Worm (Caenorhabditis elegans): ENCODE results near the gene srp-8.

Gene srp-8

DNA sequence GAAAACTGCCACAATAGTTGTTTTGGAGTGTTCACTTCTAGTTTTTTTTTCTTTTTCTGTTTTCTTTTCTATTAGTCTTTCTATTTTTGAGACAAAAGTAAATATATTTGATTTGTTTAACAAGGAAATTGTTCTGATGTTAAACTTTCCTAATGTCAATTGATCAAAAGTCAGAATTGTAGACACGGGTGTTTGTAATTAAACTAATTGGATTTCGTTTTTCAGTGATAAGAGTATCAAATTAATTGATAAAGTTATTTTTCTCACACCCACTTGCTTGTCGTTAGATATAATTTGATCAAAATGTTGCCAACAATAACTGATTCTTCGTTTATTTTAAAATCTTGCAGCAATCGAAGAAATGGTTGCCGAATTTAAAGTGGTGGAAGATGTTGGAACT is 20.3 kb upstream of the srp-8 start:
- TF ChIP-seq tbx-37 (GFP tag; conservative IDR thresholded peaks at IDR 0.05): no peak
- TF ChIP-seq hnd-1 (tag; optimal IDR thresholded peaks at IDR 0.05): no peak
- TF ChIP-seq ceh-36 (tag; optimal IDR thresholded peaks at IDR 0.05): no peak
- no peak for TF ChIP-seq pes-1 (GFP tag; IDR thresholded peaks at IDR 0.05)
- no peak for TF ChIP-seq F13C5.2 (tag; optimal IDR thresholded peaks at IDR 0.05)
- TF ChIP-seq ama-1 (optimal IDR thresholded peaks at IDR 0.05): no peak
- TF ChIP-seq hmg-4 (GFP tag; optimal IDR thresholded peaks at IDR 0.05): no peak
- TF ChIP-seq tbx-11 (GFP tag; IDR thresholded peaks at IDR 0.05): no peak
- no peak for TF ChIP-seq scrt-1 (GFP tag; IDR thresholded peaks at IDR 0.05)
- no peak for TF ChIP-seq sea-1 (GFP tag; conservative IDR thresholded peaks at IDR 0.05)
- TF ChIP-seq ceh-13 (GFP tag; optimal IDR thresholded peaks at IDR 0.05): no peak
- no peak for TF ChIP-seq hmbx-1 (tag; optimal IDR thresholded peaks at IDR 0.05)
- no peak for TF ChIP-seq flt-1 (GFP tag; IDR thresholded peaks at IDR 0.05)
- no peak for TF ChIP-seq B0310.2 (tag; optimal IDR thresholded peaks at IDR 0.05)
- no peak for TF ChIP-seq ets-7 (tag; optimal IDR thresholded peaks at IDR 0.05)
- no peak for TF ChIP-seq aly-1 (tag; optimal IDR thresholded peaks at IDR 0.05)
- no peak for TF ChIP-seq tra-4 (tag; optimal IDR thresholded peaks at IDR 0.05)

DNA sequence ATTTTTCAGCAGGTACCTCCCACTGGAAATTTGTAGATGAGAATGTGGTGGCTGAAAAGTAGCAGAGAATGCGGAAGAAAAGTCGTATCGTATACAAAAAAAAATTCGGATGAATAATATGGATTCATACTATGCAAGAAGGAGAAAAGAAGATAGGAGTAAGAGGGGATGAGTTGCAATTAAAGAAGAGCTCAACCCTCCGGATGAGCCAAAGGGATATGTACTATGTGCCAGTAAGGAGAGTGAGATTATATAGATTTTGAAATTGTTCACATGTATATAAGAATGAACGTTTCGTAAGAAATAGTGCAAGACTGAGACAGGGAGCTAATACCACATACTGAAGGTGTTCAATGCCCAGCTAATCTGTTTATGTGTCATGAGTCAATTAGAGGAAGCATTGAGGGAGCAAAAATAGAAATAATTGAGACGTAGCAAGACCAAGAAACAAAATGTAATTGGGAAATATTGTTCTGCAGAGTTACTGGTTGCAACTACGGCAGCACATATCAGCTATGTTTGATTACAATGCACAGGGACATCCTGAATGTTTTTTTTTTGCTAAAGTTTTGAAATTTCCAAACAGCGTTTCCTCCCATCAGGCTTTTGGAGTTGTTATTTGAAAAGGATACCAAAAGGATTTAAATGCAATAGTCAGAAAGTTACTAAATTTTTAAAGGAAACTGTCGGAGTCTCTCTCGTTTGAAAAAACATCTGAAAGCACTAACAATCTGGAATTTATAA is 15.1 kb upstream of the srp-8 start, which contains the start of gene F20D6.8:
F20D6.8 (minus strand) TSS at position 51 of the 744 bp plus-strand sequence.
- no peak for TF ChIP-seq hmg-4 (GFP tag; optimal IDR thresholded peaks at IDR 0.05)
- TF ChIP-seq scrt-1 (GFP tag; IDR thresholded peaks at IDR 0.05): no peak
- TF ChIP-seq sea-1 (GFP tag; conservative IDR thresholded peaks at IDR 0.05): no peak
- TF ChIP-seq ceh-36 (tag; optimal IDR thresholded peaks at IDR 0.05): no peak
- no peak for TF ChIP-seq tbx-11 (GFP tag; IDR thresholded peaks at IDR 0.05)
- TF ChIP-seq hmbx-1 (tag; optimal IDR thresholded peaks at IDR 0.05): no peak
- TF ChIP-seq ceh-13 (GFP tag; optimal IDR thresholded peaks at IDR 0.05): no peak
- no peak for TF ChIP-seq tra-4 (tag; optimal IDR thresholded peaks at IDR 0.05)
- TF ChIP-seq aly-1 (tag; optimal IDR thresholded peaks at IDR 0.05): no peak
- TF ChIP-seq ama-1 (optimal IDR thresholded peaks at IDR 0.05): no peak
- no peak for TF ChIP-seq B0310.2 (tag; optimal IDR thresholded peaks at IDR 0.05)
- TF ChIP-seq flt-1 (GFP tag; IDR thresholded peaks at IDR 0.05): no peak
- TF ChIP-seq tbx-37 (GFP tag; conservative IDR thresholded peaks at IDR 0.05): no peak
- TF ChIP-seq pes-1 (GFP tag; IDR thresholded peaks at IDR 0.05): no peak
- TF ChIP-seq ets-7 (tag; optimal IDR thresholded peaks at IDR 0.05): no peak
- no peak for TF ChIP-seq F13C5.2 (tag; optimal IDR thresholded peaks at IDR 0.05)
- TF ChIP-seq hnd-1 (tag; optimal IDR thresholded peaks at IDR 0.05): no peak

DNA sequence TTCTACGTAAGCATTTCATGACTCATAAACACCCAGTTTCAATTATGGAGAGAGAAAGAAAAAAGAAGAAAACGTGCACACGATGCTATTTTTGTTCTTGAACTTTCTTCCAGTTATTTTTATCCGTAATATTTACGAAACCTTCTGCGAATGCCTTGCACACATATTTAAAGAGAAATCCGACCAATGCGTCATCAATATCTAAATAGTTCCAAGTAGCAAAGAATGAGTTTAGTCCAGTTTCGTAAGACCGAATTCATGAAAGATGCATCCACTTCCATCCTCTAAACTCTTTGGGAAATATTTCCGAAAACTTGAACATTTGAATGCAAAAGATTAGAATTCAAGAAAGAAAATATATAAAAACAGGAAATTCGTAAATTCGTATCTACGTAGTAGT is 14.3 kb upstream of the srp-8 start:
- TF ChIP-seq sea-1 (GFP tag; conservative IDR thresholded peaks at IDR 0.05) (no peak), hnd-1 (tag; optimal IDR thresholded peaks at IDR 0.05) (no peak)

DNA sequence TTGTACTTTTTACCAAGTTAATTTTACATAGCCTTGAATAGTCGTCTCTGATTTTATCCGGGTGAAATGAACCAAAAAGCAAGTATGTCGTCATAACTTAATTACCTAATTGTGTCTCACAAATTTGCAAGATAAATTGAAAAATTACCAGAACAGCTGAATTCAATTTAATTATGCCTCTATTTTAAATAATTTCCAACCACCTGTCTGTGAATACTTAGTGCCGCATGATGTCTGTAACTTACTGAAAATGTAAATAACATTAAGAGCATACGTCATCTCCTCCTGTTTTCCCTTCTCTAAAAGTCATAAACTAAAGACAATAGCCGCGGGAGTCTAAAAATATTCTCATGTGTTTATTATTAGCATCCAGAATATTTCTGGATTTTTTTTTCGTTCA is 13.2 kb upstream of the srp-8 start:
- TF ChIP-seq scrt-1 (GFP tag; IDR thresholded peaks at IDR 0.05): no peak
- TF ChIP-seq pes-1 (GFP tag; IDR thresholded peaks at IDR 0.05): no peak
- no peak for TF ChIP-seq hmbx-1 (tag; optimal IDR thresholded peaks at IDR 0.05)
- no peak for TF ChIP-seq hnd-1 (tag; optimal IDR thresholded peaks at IDR 0.05)
- no peak for TF ChIP-seq ets-7 (tag; optimal IDR thresholded peaks at IDR 0.05)

DNA sequence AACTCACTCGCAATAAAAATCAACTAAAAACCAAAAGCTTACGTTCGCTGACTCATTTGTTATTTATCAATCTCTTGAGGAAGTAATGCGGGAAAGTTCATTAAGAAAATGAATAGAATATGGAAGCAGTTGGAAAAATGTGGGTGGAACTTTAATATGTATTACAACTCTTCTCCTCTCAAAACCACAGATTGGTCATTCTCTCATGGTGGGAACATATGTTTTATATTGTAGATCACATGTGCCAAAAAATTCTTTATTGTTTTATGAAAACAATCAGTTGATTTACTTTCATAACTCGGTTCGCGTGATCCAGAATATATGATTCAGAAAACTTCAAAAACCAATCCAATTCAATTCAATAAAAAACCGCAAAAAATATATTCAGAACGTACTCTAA is 11.8 kb upstream of the srp-8 start:
- TF ChIP-seq ceh-13 (GFP tag; optimal IDR thresholded peaks at IDR 0.05) (no peak), aly-1 (tag; optimal IDR thresholded peaks at IDR 0.05) (no peak), pes-1 (GFP tag; IDR thresholded peaks at IDR 0.05) (no peak), tbx-11 (GFP tag; IDR thresholded peaks at IDR 0.05) (no peak), ama-1 (optimal IDR thresholded peaks at IDR 0.05) (no peak), ets-7 (tag; optimal IDR thresholded peaks at IDR 0.05) (no peak), ceh-36 (tag; optimal IDR thresholded peaks at IDR 0.05) (no peak), F13C5.2 (tag; optimal IDR thresholded peaks at IDR 0.05) (no peak), flt-1 (GFP tag; IDR thresholded peaks at IDR 0.05) (no peak), hmbx-1 (tag; optimal IDR thresholded peaks at IDR 0.05) (no peak), tbx-37 (GFP tag; conservative IDR thresholded peaks at IDR 0.05) (no peak), sea-1 (GFP tag; conservative IDR thresholded peaks at IDR 0.05) (no peak)

DNA sequence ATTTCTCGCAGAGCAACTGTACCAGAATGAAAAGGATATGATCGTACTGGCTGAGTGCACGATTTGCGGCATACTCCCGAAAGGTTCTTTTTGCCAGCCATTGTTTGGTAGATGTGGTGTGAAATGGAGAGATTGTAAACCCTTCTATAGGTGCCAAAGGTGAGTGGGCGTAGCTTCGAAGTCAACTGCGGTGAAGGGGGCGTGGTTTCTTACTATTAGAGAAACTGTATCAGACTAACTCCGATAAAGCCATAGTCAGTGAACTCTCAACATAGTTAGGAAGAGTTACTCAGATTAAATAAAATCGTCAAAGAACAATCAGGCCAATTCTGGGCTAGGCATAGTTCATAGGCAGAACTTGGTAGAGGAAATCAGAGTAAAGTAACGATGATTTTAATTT is 6.1 kb upstream of the srp-8 start, which contains the start of gene F20D6.9:
F20D6.9 (minus strand) TSS at position 101 of the 400 bp plus-strand sequence.
- no peak for TF ChIP-seq aly-1 (tag; optimal IDR thresholded peaks at IDR 0.05)
- no peak for TF ChIP-seq hmbx-1 (tag; optimal IDR thresholded peaks at IDR 0.05)
- TF ChIP-seq hnd-1 (tag; optimal IDR thresholded peaks at IDR 0.05): no peak
- no peak for TF ChIP-seq tra-4 (tag; optimal IDR thresholded peaks at IDR 0.05)
- TF ChIP-seq ets-7 (tag; optimal IDR thresholded peaks at IDR 0.05): no peak
- TF ChIP-seq scrt-1 (GFP tag; IDR thresholded peaks at IDR 0.05): no peak
- no peak for TF ChIP-seq ceh-36 (tag; optimal IDR thresholded peaks at IDR 0.05)
- TF ChIP-seq pes-1 (GFP tag; IDR thresholded peaks at IDR 0.05): no peak
- TF ChIP-seq flt-1 (GFP tag; IDR thresholded peaks at IDR 0.05): no peak
- TF ChIP-seq sea-1 (GFP tag; conservative IDR thresholded peaks at IDR 0.05): no peak
- no peak for TF ChIP-seq ama-1 (optimal IDR thresholded peaks at IDR 0.05)
- no peak for TF ChIP-seq tbx-37 (GFP tag; conservative IDR thresholded peaks at IDR 0.05)
- TF ChIP-seq F13C5.2 (tag; optimal IDR thresholded peaks at IDR 0.05): no peak
- no peak for TF ChIP-seq hmg-4 (GFP tag; optimal IDR thresholded peaks at IDR 0.05)
- TF ChIP-seq tbx-11 (GFP tag; IDR thresholded peaks at IDR 0.05): no peak

DNA sequence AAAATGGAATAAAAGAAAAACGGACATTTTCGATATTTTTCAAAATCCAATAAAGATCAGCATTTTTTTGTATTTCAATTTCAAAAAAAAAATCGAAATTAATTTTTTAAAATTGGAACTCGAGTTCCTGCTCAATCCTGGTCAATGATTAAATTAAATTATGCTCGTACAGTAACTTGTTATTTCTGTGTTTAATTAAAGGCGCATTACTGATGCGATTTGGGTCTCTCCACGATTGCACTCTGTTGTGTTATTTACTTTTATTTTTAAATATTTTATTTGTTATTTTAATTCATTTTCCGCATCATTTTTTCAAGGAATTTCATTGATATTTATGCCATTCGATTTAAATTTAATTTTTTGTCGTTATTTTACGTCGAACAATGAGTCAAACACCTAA is 5.2 kb upstream of the srp-8 start:
- TF ChIP-seq ceh-36 (tag; optimal IDR thresholded peaks at IDR 0.05) (no peak), hmbx-1 (tag; optimal IDR thresholded peaks at IDR 0.05) (no peak), hnd-1 (tag; optimal IDR thresholded peaks at IDR 0.05) (no peak), scrt-1 (GFP tag; IDR thresholded peaks at IDR 0.05) (no peak), hmg-4 (GFP tag; optimal IDR thresholded peaks at IDR 0.05) (no peak), ama-1 (optimal IDR thresholded peaks at IDR 0.05) (no peak), sea-1 (GFP tag; conservative IDR thresholded peaks at IDR 0.05) (no peak), F13C5.2 (tag; optimal IDR thresholded peaks at IDR 0.05) (no peak), pes-1 (GFP tag; IDR thresholded peaks at IDR 0.05) (no peak), tbx-11 (GFP tag; IDR thresholded peaks at IDR 0.05) (no peak), B0310.2 (tag; optimal IDR thresholded peaks at IDR 0.05) (no peak), ets-7 (tag; optimal IDR thresholded peaks at IDR 0.05) (no peak), flt-1 (GFP tag; IDR thresholded peaks at IDR 0.05) (no peak), tbx-37 (GFP tag; conservative IDR thresholded peaks at IDR 0.05) (no peak), ceh-13 (GFP tag; optimal IDR thresholded peaks at IDR 0.05) (no peak)

Measured in whole organism, early embryonic.